Worm (Caenorhabditis elegans) whole organism, L3 larva: Measurements from ENCODE around the gene srh-251.

Experiments used
- ZK546.5 ChIP-seq: sonication (generic microtip); optimal IDR thresholded peaks from 2 replicates; lab custom pipeline; 2017; ENCODE audit warnings: missing biosample characterization, missing genetic modification characterization
- aly-2 ChIP-seq: fragments of 150-350 bp; optimal IDR thresholded peaks from 2 replicates; lab custom pipeline; 2014; ENCODE audit warnings: missing biosample characterization, missing genetic modification characterization
- ama-1 ChIP-seq: fragments of 150-350 bp; optimal IDR thresholded peaks from 2 replicates; lab custom pipeline; 2018
- ceh-28 ChIP-seq: fragments of 150-350 bp; optimal IDR thresholded peaks from 2 replicates; lab custom pipeline; 2014; ENCODE audit warnings: missing biosample characterization, missing genetic modification reagents, missing genetic modification characterization
- ceh-9 ChIP-seq: sonication (generic microtip); optimal IDR thresholded peaks from 2 replicates; lab custom pipeline; 2018; ENCODE audit warnings: missing biosample characterization, missing genetic modification characterization
- daf-12 ChIP-seq: fragments of 150-350 bp; optimal IDR thresholded peaks from 2 replicates; lab custom pipeline; 2014; ENCODE audit warnings: missing biosample characterization, missing genetic modification reagents, missing genetic modification characterization
- egl-5 ChIP-seq: fragments of 150-350 bp; optimal IDR thresholded peaks from 2 replicates; lab custom pipeline; 2017; ENCODE audit warnings: missing biosample characterization, missing genetic modification reagents, missing genetic modification characterization, inconsistent platforms
- elt-1 ChIP-seq: fragments of 150-350 bp; optimal IDR thresholded peaks from 2 replicates; lab custom pipeline; 2014; ENCODE audit warnings: missing biosample characterization, missing genetic modification characterization
- elt-2 ChIP-seq: sonication (generic microtip); optimal IDR thresholded peaks from 2 replicates; lab custom pipeline; 2016; ENCODE audit warnings: missing genetic modification reagents, mild to moderate bottlenecking, missing genetic modification characterization, missing compliant biosample characterization
- elt-3 ChIP-seq, 3 experiments: fragments of 150-350 bp in 1 of 3; sonication (generic microtip) in 2 of 3; optimal IDR thresholded peaks; 2 replicates in 2 of 3; 4 replicates in 1 of 3; lab custom pipeline; 2014 to 2017; ENCODE audit warnings: missing biosample characterization in 3 of 3, missing genetic modification characterization in 3 of 3
- eor-1 ChIP-seq, 2 experiments: fragments of 150-350 bp; optimal IDR thresholded peaks; 2 replicates each; lab custom pipeline; 2014 to 2018; ENCODE audit warnings: missing biosample characterization in 2 of 2, missing genetic modification characterization in 2 of 2
- fkh-10 ChIP-seq: sonication (generic microtip); optimal IDR thresholded peaks from 2 replicates; lab custom pipeline; 2017; ENCODE audit warnings: missing biosample characterization, missing genetic modification reagents, missing genetic modification characterization
- fkh-2 ChIP-seq: fragments of 150-350 bp; optimal IDR thresholded peaks from 2 replicates; lab custom pipeline; 2014; ENCODE audit warnings: missing biosample characterization, missing genetic modification reagents, missing genetic modification characterization
- jun-1 ChIP-seq: fragments of 150-350 bp; optimal IDR thresholded peaks from 2 replicates; lab custom pipeline; 2014; ENCODE audit warnings: missing biosample characterization, missing genetic modification reagents, missing genetic modification characterization
- lin-39 ChIP-seq: fragments of 150-350 bp; optimal IDR thresholded peaks from 2 replicates; lab custom pipeline; 2018; ENCODE audit warnings: missing biosample characterization, missing genetic modification reagents, missing genetic modification characterization
- lsy-12 ChIP-seq: sonication (generic microtip); optimal IDR thresholded peaks from 2 replicates; lab custom pipeline; 2016; ENCODE audit warnings: mild to moderate bottlenecking, missing genetic modification characterization, missing compliant biosample characterization
- mdl-1 ChIP-seq: fragments of 150-350 bp; optimal IDR thresholded peaks from 2 replicates; lab custom pipeline; 2014; ENCODE audit warnings: missing biosample characterization, missing genetic modification characterization
- mml-1 ChIP-seq: fragments of 150-350 bp; sonication (generic microtip); optimal IDR thresholded peaks from 3 replicates; lab custom pipeline; 2014; ENCODE audit warnings: missing biosample characterization, missing genetic modification characterization
- nfya-1 ChIP-seq: sonication (generic microtip); optimal IDR thresholded peaks from 2 replicates; lab custom pipeline; 2017; ENCODE audit warnings: missing genetic modification characterization, mild to moderate bottlenecking, missing compliant biosample characterization, antibody characterized with exemption, moderate library complexity; ENCODE audit not compliant: insufficient read depth
- nhr-11 ChIP-seq: fragments of 150-350 bp; optimal IDR thresholded peaks from 2 replicates; lab custom pipeline; 2014; ENCODE audit warnings: missing biosample characterization, missing genetic modification characterization
- nhr-12 ChIP-seq: fragments of 150-350 bp; optimal IDR thresholded peaks from 2 replicates; lab custom pipeline; 2014; ENCODE audit warnings: missing biosample characterization, missing genetic modification characterization
- nhr-23 ChIP-seq: fragments of 150-350 bp; optimal IDR thresholded peaks from 2 replicates; lab custom pipeline; 2014; ENCODE audit warnings: missing biosample characterization, missing genetic modification reagents, missing genetic modification characterization
- nhr-237 ChIP-seq: fragments of 150-350 bp; optimal IDR thresholded peaks from 2 replicates; lab custom pipeline; 2014; ENCODE audit warnings: missing biosample characterization, missing genetic modification characterization
- nhr-25 ChIP-seq: sonication (generic microtip); optimal IDR thresholded peaks from 2 replicates; lab custom pipeline; 2017; ENCODE audit warnings: missing biosample characterization, missing genetic modification characterization
- nhr-43 ChIP-seq: sonication (generic microtip); optimal IDR thresholded peaks from 2 replicates; lab custom pipeline; 2016; ENCODE audit warnings: mild to moderate bottlenecking, missing genetic modification characterization, missing compliant biosample characterization; ENCODE audit not compliant: poor library complexity, severe bottlenecking
- nhr-67 ChIP-seq: fragments of 150-350 bp; optimal IDR thresholded peaks from 2 replicates; lab custom pipeline; 2014; ENCODE audit warnings: missing biosample characterization, missing genetic modification characterization
- nhr-76 ChIP-seq: fragments of 150-350 bp; sonication (generic microtip); optimal IDR thresholded peaks from 5 replicates; lab custom pipeline; 2014; ENCODE audit warnings: missing biosample characterization, missing genetic modification characterization
- pha-4 ChIP-seq: fragments of 150-350 bp; optimal IDR thresholded peaks from 2 replicates; lab custom pipeline; 2014; ENCODE audit warnings: missing biosample characterization, missing genetic modification reagents, missing genetic modification characterization
- pqm-1 ChIP-seq: fragments of 150-350 bp; optimal IDR thresholded peaks from 2 replicates; lab custom pipeline; 2017; ENCODE audit warnings: missing biosample characterization, missing genetic modification characterization, inconsistent platforms
- snpc-4 ChIP-seq: fragments of 150-350 bp; optimal IDR thresholded peaks from 2 replicates; lab custom pipeline; 2014; ENCODE audit warnings: missing biosample characterization, missing genetic modification characterization
- unc-62 ChIP-seq: fragments of 150-350 bp; sonication (generic microtip); optimal IDR thresholded peaks from 4 replicates; lab custom pipeline; 2014; ENCODE audit warnings: missing biosample characterization, missing genetic modification reagents, missing genetic modification characterization
- zag-1 ChIP-seq: fragments of 150-350 bp; optimal IDR thresholded peaks from 2 replicates; lab custom pipeline; 2014; ENCODE audit warnings: missing biosample characterization, missing genetic modification characterization
- ztf-11 ChIP-seq: fragments of 150-350 bp; optimal IDR thresholded peaks from 2 replicates; lab custom pipeline; 2014; ENCODE audit warnings: missing biosample characterization, missing genetic modification characterization
- ztf-4 ChIP-seq: fragments of 150-350 bp; optimal IDR thresholded peaks from 2 replicates; lab custom pipeline; 2014; ENCODE audit warnings: missing biosample characterization, missing genetic modification characterization

Gene srh-251

ce11 chrV:15379817-15380216 lies at the start of gene srh-251:
Gene srh-251 (minus strand): TSS chrV:15379917.
- no peak for TF ChIP-seq egl-5
- TF ChIP-seq fkh-10, result no peak
- TF ChIP-seq lin-39 (tag; lab: Kevin White, UChicago), result no peak
- no peak for TF ChIP-seq nhr-12 (tag; lab: Kevin White, UChicago)
- TF ChIP-seq unc-62, result no peak
- no peak for TF ChIP-seq elt-3 (tag; optimal IDR thresholded peaks at IDR 0.05; lab: Kevin White, UChicago)
- no peak for TF ChIP-seq nfya-1
- no peak for TF ChIP-seq ztf-11
- no peak for TF ChIP-seq pqm-1 (tag; lab: Kevin White, UChicago)
- no peak for TF ChIP-seq nhr-237
- no peak for TF ChIP-seq mdl-1 (tag; lab: Kevin White, UChicago)
- no peak for TF ChIP-seq nhr-25 (tag; lab: Kevin White, UChicago)
- TF ChIP-seq nhr-76 (tag; lab: Kevin White, UChicago), result no peak
- no peak for TF ChIP-seq daf-12 (tag; lab: Kevin White, UChicago)
- TF ChIP-seq nhr-43 (tag; lab: Kevin White, UChicago), result no peak
- TF ChIP-seq ceh-28 (tag; lab: Kevin White, UChicago), result no peak
- no peak for TF ChIP-seq nhr-67 (tag; lab: Kevin White, UChicago)
- no peak for TF ChIP-seq eor-1 (tag; optimal IDR thresholded peaks at IDR 0.05; lab: Kevin White, UChicago)

- TF ChIP-seq lsy-12 (no peak), nhr-237 (no peak)
Measured at ce11 chrV:15426944-15427343, 47.2 kb upstream of the srh-251 start, which contains the start of gene fbxa-209. Gene fbxa-209 (minus strand): TSS chrV:15427044.

- no peak for TF ChIP-seq egl-5
- TF ChIP-seq elt-2 (tag; lab: Kevin White, UChicago), result peak; percentile 70
- peak; percentile 1 for TF ChIP-seq pha-4 (tag; lab: Kevin White, UChicago)
- TF ChIP-seq snpc-4 (tag; lab: Kevin White, UChicago), result no peak
Measured at ce11 chrV:15425368-15426091, 45.8 kb upstream of the srh-251 start, which contains the start of gene Y36E3A.2. Gene Y36E3A.2 (plus strand): TSS chrV:15426041.

- TF ChIP-seq ztf-4 (no peak), daf-12 (tag; lab: Kevin White, UChicago) (no peak), nhr-11 (tag; lab: Kevin White, UChicago) (no peak), nhr-23 (no peak), nhr-25 (tag; lab: Kevin White, UChicago) (no peak), nhr-67 (tag; lab: Kevin White, UChicago) (no peak), fkh-2 (no peak), elt-3 (tag; optimal IDR thresholded peaks at IDR 0.05; lab: Kevin White, UChicago) (no peak), nhr-12 (tag; lab: Kevin White, UChicago) (no peak), nfya-1 (no peak), unc-62 (no peak), ztf-11 (no peak), zag-1 (tag; lab: Kevin White, UChicago) (no peak), mml-1 (no peak), ZK546.5 (tag; lab: Kevin White, UChicago) (no peak), jun-1 (no peak), nhr-76 (tag; lab: Kevin White, UChicago) (no peak)
Measured at ce11 chrV:15423601-15424000, 43.9 kb upstream of the srh-251 start, which contains the start of gene fbxa-104. Gene fbxa-104 (minus strand): TSS chrV:15423683.

ce11 chrV:15417822-15418221 lies 38.1 kb upstream of the srh-251 start, which contains the start of gene T06E6.10:
Gene T06E6.10 (plus strand): TSS chrV:15418122.
- TF ChIP-seq mdl-1 (tag; lab: Kevin White, UChicago), result no peak
- no peak for TF ChIP-seq ceh-9
- no peak for TF ChIP-seq fkh-2
- TF ChIP-seq nhr-25 (tag; lab: Kevin White, UChicago), result no peak
- TF ChIP-seq ceh-28 (tag; lab: Kevin White, UChicago), result no peak
- TF ChIP-seq fkh-10, result no peak
- no peak for TF ChIP-seq elt-1 (tag; lab: Kevin White, UChicago)
- TF ChIP-seq ama-1 (lab: Kevin White, UChicago), result no peak
- no peak for TF ChIP-seq snpc-4 (tag; lab: Kevin White, UChicago)
- TF ChIP-seq aly-2 (tag; lab: Kevin White, UChicago), result no peak
- no peak for TF ChIP-seq ztf-4
- no peak for TF ChIP-seq pha-4 (tag; lab: Kevin White, UChicago)
- TF ChIP-seq, all 47 proteins: peak for 0
